Fruit fly (Drosophila melanogaster) whole organism, adult: Measurements from ENCODE around the gene CG4115.

Experiments used
- CG11617 ChIP-seq: fragments of 200-800 bp; sonication (Bioruptor generic); optimal IDR thresholded peaks from 2 replicates; lab custom pipeline; 2017; ENCODE audit warnings: mild to moderate bottlenecking, missing biosample characterization, missing genetic modification reagents, missing genetic modification characterization
- CG1620 ChIP-seq: fragments of 200-800 bp; sonication (Bioruptor generic); optimal IDR thresholded peaks from 2 replicates; lab custom pipeline; 2016; ENCODE audit warnings: missing biosample characterization, missing genetic modification characterization
- CG33017 ChIP-seq: fragments of 200-800 bp; sonication (Bioruptor generic); optimal IDR thresholded peaks from 2 replicates; lab custom pipeline; 2018; ENCODE audit warnings: missing biosample characterization, mild to moderate bottlenecking, missing genetic modification characterization, moderate library complexity
- CG5204 ChIP-seq: fragments of 200-800 bp; sonication (Bioruptor generic); optimal IDR thresholded peaks from 2 replicates; lab custom pipeline; 2016; ENCODE audit warnings: missing biosample characterization, missing genetic modification characterization
- CG7045 ChIP-seq: fragments of 200-800 bp; sonication (Bioruptor generic); optimal IDR thresholded peaks from 2 replicates; lab custom pipeline; 2017; ENCODE audit warnings: missing biosample characterization, mild to moderate bottlenecking, missing genetic modification characterization
- CG7101 ChIP-seq: fragments of 200-800 bp; sonication (Bioruptor generic); optimal IDR thresholded peaks from 2 replicates; lab custom pipeline; 2018; ENCODE audit warnings: missing biosample characterization, mild to moderate bottlenecking, missing genetic modification characterization, moderate library complexity
- Clk ChIP-seq: fragments of 200-800 bp; sonication (Bioruptor generic); optimal IDR thresholded peaks from 2 replicates; lab custom pipeline; 2017; ENCODE audit warnings: missing biosample characterization, missing genetic modification characterization
- Crg-1 ChIP-seq: fragments of 200-800 bp; sonication (Bioruptor generic); optimal IDR thresholded peaks from 2 replicates; lab custom pipeline; 2016; ENCODE audit warnings: missing biosample characterization, missing genetic modification characterization
- Hr96 ChIP-seq: fragments of 200-800 bp; sonication (Bioruptor generic); optimal IDR thresholded peaks from 2 replicates; lab custom pipeline; 2016; ENCODE audit warnings: missing biosample characterization, missing genetic modification characterization
- Mnt ChIP-seq: fragments of 200-800 bp; sonication (Bioruptor generic); optimal IDR thresholded peaks from 2 replicates; lab custom pipeline; 2016; ENCODE audit warnings: missing biosample characterization, mild to moderate bottlenecking, missing genetic modification characterization
- bab1 ChIP-seq: fragments of 200-800 bp; sonication (Bioruptor generic); optimal IDR thresholded peaks from 3 replicates; lab custom pipeline; 2019; ENCODE audit warnings: missing biosample characterization, mild to moderate bottlenecking, missing genetic modification characterization, moderate library complexity
- cic ChIP-seq: fragments of 200-800 bp; sonication (Bioruptor generic); optimal IDR thresholded peaks from 2 replicates; lab custom pipeline; 2017; ENCODE audit warnings: missing biosample characterization, mild to moderate bottlenecking, missing genetic modification characterization, moderate library complexity
- cnc ChIP-seq, 2 experiments: fragments of >200 bp; optimal IDR thresholded peaks; 2 replicates each; lab custom pipeline; 2017
- kay ChIP-seq: fragments of 200-800 bp; sonication (Bioruptor generic); peaks from one replicate; lab custom pipeline; 2016; ENCODE audit warnings: missing biosample characterization, missing genetic modification characterization, borderline replicate concordance
- ovo ChIP-seq: fragments of 200-800 bp; sonication (Bioruptor generic); optimal IDR thresholded peaks from 2 replicates; lab custom pipeline; 2016; ENCODE audit warnings: missing biosample characterization, missing genetic modification characterization
- pad ChIP-seq: fragments of 200-800 bp; sonication (Bioruptor generic); optimal IDR thresholded peaks from 3 replicates; lab custom pipeline; 2017; ENCODE audit warnings: missing biosample characterization, missing genetic modification characterization, mild to moderate bottlenecking, moderate library complexity, missing genetic modification reagents
- tj ChIP-seq: fragments of 200-800 bp; sonication (Bioruptor generic); optimal IDR thresholded peaks from 3 replicates; lab custom pipeline; 2017; ENCODE audit warnings: missing biosample characterization, mild to moderate bottlenecking, missing genetic modification characterization, moderate library complexity
- toe ChIP-seq: fragments of 200-800 bp; sonication (Bioruptor generic); optimal IDR thresholded peaks from 2 replicates; lab custom pipeline; 2016; ENCODE audit warnings: missing biosample characterization, missing genetic modification characterization

The CG4115 gene

dm6 chr3R:12411449-12411848 lies 51.6 kb downstream of the CG4115 start:
- TF ChIP-seq ovo: no peak
- TF ChIP-seq cic: no peak
- TF ChIP-seq Mnt (GFP tag; lab: Kevin White, UChicago): no peak
- no peak for TF ChIP-seq tj (GFP tag; lab: Kevin White, UChicago)
- TF ChIP-seq cnc (optimal IDR thresholded peaks at IDR 0.05; lab: Kevin White, UChicago): no peak
- TF ChIP-seq kay (GFP tag; lab: Kevin White, UChicago): no peak
- TF ChIP-seq CG5204: no peak
- no peak for TF ChIP-seq CG33017 (tag; lab: Kevin White, UChicago)
- TF ChIP-seq Crg-1 (GFP tag; lab: Kevin White, UChicago): no peak
- TF ChIP-seq toe: no peak
- TF ChIP-seq CG1620 (GFP tag; lab: Kevin White, UChicago): no peak
- no peak for TF ChIP-seq CG7101 (tag; lab: Kevin White, UChicago)
- no peak for TF ChIP-seq Hr96
- TF ChIP-seq CG7045 (GFP tag; lab: Kevin White, UChicago): no peak
- TF ChIP-seq CG11617 (GFP tag; lab: Kevin White, UChicago): no peak
- no peak for TF ChIP-seq bab1 (GFP tag; lab: Kevin White, UChicago)
- TF ChIP-seq Clk (GFP tag; lab: Kevin White, UChicago): no peak
- TF ChIP-seq pad (GFP tag; lab: Kevin White, UChicago): no peak
